Worm (Caenorhabditis elegans) whole organism, L4 larva: ENCODE data around the gene frm-8.

Source experiments
- aha-1 ChIP-seq: fragments of 150-350 bp; peaks from one replicate; lab custom pipeline; 2014; ENCODE audit warnings: missing biosample characterization, missing genetic modification characterization
- arid-1 ChIP-seq: fragments of 200-800 bp; sonication (Bioruptor generic); conservative IDR thresholded peaks from 2 replicates; pipeline ENCODE4 v1.3.6; 2022; ENCODE audit warnings: missing genetic modification reagents, missing genetic modification characterization, missing compliant biosample characterization
- ceh-20 ChIP-seq: fragments of 200-800 bp; sonication (Bioruptor generic); IDR thresholded peaks from 2 replicates; pipeline ENCODE4 v1.3.6; 2022; ENCODE audit warnings: missing genetic modification reagents, missing genetic modification characterization, missing compliant biosample characterization
- dmd-8 ChIP-seq: fragments of 200-800 bp; sonication (Bioruptor generic); IDR thresholded peaks from 2 replicates; pipeline ENCODE4 v1.3.6; 2022; ENCODE audit warnings: missing genetic modification characterization, missing compliant biosample characterization
- nhr-237 ChIP-seq: sonication (generic microtip); optimal IDR thresholded peaks from 2 replicates; lab custom pipeline; 2017; ENCODE audit warnings: missing biosample characterization, missing genetic modification characterization

DNA sequence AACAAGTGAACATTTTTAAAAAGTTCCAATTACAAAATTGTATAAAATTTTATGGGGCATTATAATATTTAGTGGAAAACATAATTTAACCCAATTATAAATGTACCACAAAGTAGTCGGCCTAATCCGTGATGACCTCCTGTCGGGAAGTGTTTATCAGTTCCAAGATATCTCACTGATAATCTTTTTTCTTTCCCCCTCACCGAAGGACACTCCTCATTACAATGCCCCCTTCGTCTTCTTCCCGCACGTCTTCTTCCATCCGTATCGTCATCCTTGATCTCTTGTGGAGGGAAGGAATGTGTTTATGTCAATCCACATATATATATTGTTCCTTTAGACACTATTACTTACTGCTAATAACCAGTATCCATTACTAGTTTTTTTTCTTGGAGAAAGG, 53.6 kb downstream of the frm-8 start, which contains the start of gene R148.5:
- TF ChIP-seq ceh-20 (no peak), arid-1 (GFP tag; lab: Robert Waterston, UW) (no peak), nhr-237 (tag; lab: Kevin White, UChicago) (no peak), dmd-8 (GFP tag; lab: Robert Waterston, UW) (no peak), aha-1 (tag; lab: Kevin White, UChicago) (no peak)
